Fruit fly (Drosophila melanogaster) whole organism, embryonic: ENCODE data around the gene smo.

Source experiments
- CG10959 ChIP-seq: fragments of 200-800 bp; sonication (Bioruptor generic); IDR thresholded peaks from 2 replicates; pipeline ENCODE4 v1.3.6; 2022; ENCODE audit warnings: missing biosample characterization, missing genetic modification characterization
- CG11398 ChIP-seq: fragments of 200-800 bp; sonication (Bioruptor generic); optimal IDR thresholded peaks from 2 replicates; lab custom pipeline; 2016; ENCODE audit warnings: missing biosample characterization, missing genetic modification characterization
- CG34376 ChIP-seq: fragments of 200-800 bp; sonication (Bioruptor generic); optimal IDR thresholded peaks from 2 replicates; lab custom pipeline; 2018; ENCODE audit warnings: missing biosample characterization, mild to moderate bottlenecking, missing genetic modification characterization
- CG6813 ChIP-seq: fragments of 200-800 bp; sonication (Bioruptor generic); optimal IDR thresholded peaks from 2 replicates; lab custom pipeline; 2017; ENCODE audit warnings: missing biosample characterization, missing genetic modification characterization, mild to moderate bottlenecking, moderate library complexity, missing genetic modification reagents
- CG7839 ChIP-seq: fragments of 200-800 bp; sonication (Bioruptor generic); optimal IDR thresholded peaks from 3 replicates; lab custom pipeline; 2018; ENCODE audit warnings: missing biosample characterization, mild to moderate bottlenecking, missing genetic modification characterization, moderate library complexity
- D19A ChIP-seq: fragments of 200-800 bp; optimal IDR thresholded peaks from 3 replicates; lab custom pipeline; 2019; ENCODE audit warnings: missing biosample characterization, mild to moderate bottlenecking, missing genetic modification characterization, moderate library complexity
- Sox100B ChIP-seq: fragments of 200-800 bp; sonication (Bioruptor generic); optimal IDR thresholded peaks from 3 replicates; lab custom pipeline; 2018; ENCODE audit warnings: missing biosample characterization, mild to moderate bottlenecking, missing genetic modification characterization
- ara ChIP-seq: fragments of 200-800 bp; sonication (Bioruptor generic); IDR thresholded peaks from 2 replicates; pipeline ENCODE4 v1.3.6; 2022; ENCODE audit warnings: missing biosample characterization, missing genetic modification characterization
- ato ChIP-seq: fragments of 200-800 bp; sonication (Bioruptor generic); IDR thresholded peaks from 2 replicates; pipeline ENCODE4 v1.3.6; 2022; ENCODE audit warnings: missing biosample characterization, missing genetic modification characterization; ENCODE audit not compliant: partially characterized antibody

dm6 chr2L:278134-278533 lies 752 bp downstream of the smo start, which contains the start of gene CG17078:
- TF ChIP-seq CG7839, result no peak
- no peak for TF ChIP-seq ato (GFP tag; lab: Robert Waterston, UW)
- no peak for TF ChIP-seq CG11398 (GFP tag; lab: Kevin White, UChicago)
- TF ChIP-seq CG34376 (GFP tag; lab: Kevin White, UChicago), result no peak
- no peak for TF ChIP-seq CG10959 (GFP tag; lab: Robert Waterston, UW)
- no peak for TF ChIP-seq ara (GFP tag; lab: Robert Waterston, UW)
- TF ChIP-seq CG6813, result no peak
- TF ChIP-seq Sox100B (GFP tag; lab: Kevin White, UChicago), result no peak
- no peak for TF ChIP-seq D19A
